Worm (Caenorhabditis elegans): ENCODE data around the gene F29A7.6.

The F29A7.6 gene

ce11 chrII:2777846-2778245 is 25.4 kb upstream of the F29A7.6 start, which contains the start of gene F08D12.4:
Gene F08D12.4 (plus strand): TSS chrII:2778146.
- TF ChIP-seq lir-1 (GFP tag; conservative IDR thresholded peaks at IDR 0.05) (no peak), gei-17 (GFP tag; optimal IDR thresholded peaks at IDR 0.05) (no peak), nhr-120 (GFP tag; IDR thresholded peaks at IDR 0.05) (no peak), cebp-1 (GFP tag; IDR thresholded peaks at IDR 0.05) (no peak), cebp-1 (tag; optimal IDR thresholded peaks at IDR 0.05) (no peak), F37B4.10 (GFP tag; IDR thresholded peaks at IDR 0.05) (no peak), nfyb-1 (GFP tag; IDR thresholded peaks at IDR 0.05) (no peak), xnd-1 (tag; optimal IDR thresholded peaks at IDR 0.05) (no peak), atf-7 (tag; optimal IDR thresholded peaks at IDR 0.05) (no peak), K12H6.12 (tag; optimal IDR thresholded peaks at IDR 0.05) (no peak), snpc-3.4 (tag; optimal IDR thresholded peaks at IDR 0.05) (no peak), madf-8 (GFP tag; conservative IDR thresholded peaks at IDR 0.05) (no peak), snpc-4 (GFP tag; optimal IDR thresholded peaks at IDR 0.05) (no peak), snpc-4 (tag; optimal IDR thresholded peaks at IDR 0.05) (no peak), ceh-91 (GFP tag; IDR thresholded peaks at IDR 0.05) (no peak), dox-1 (GFP tag; IDR thresholded peaks at IDR 0.05) (no peak), ama-1 (optimal IDR thresholded peaks at IDR 0.05) (no peak), ama-1 (GFP tag; optimal IDR thresholded peaks at IDR 0.05) (no peak), K11D2.4 (GFP tag; IDR thresholded peaks at IDR 0.05) (no peak), pbrm-1 (GFP tag; IDR thresholded peaks at IDR 0.05) (no peak)

- TF ChIP-seq F57A8.1 (GFP tag; optimal IDR thresholded peaks at IDR 0.05) (no peak), mes-4 (tag; optimal IDR thresholded peaks at IDR 0.05) (no peak), egl-18 (GFP tag; IDR thresholded peaks at IDR 0.05) (no peak), efl-1 (GFP tag; optimal IDR thresholded peaks at IDR 0.05) (no peak), F23B12.7 (tag; optimal IDR thresholded peaks at IDR 0.05; ENCODE audit: insufficient read depth) (no peak), aptf-2 (GFP tag; conservative IDR thresholded peaks at IDR 0.05) (no peak), lag-1 (GFP tag; IDR thresholded peaks at IDR 0.05) (no peak)
These were observed 22.5 kb upstream of the F29A7.6 start, which contains the start of gene fbxb-111 for ce11 chrII:2774904-2775303. Gene fbxb-111 (minus strand): TSS chrII:2775004.

ce11 chrII:2773534-2773933 is 21.1 kb upstream of the F29A7.6 start, which contains the start of gene sdz-9:
Gene sdz-9 (minus strand): TSS chrII:2773634.
- TF ChIP-seq ets-4 (GFP tag; optimal IDR thresholded peaks at IDR 0.05) (no peak), ztf-3 (GFP tag; optimal IDR thresholded peaks at IDR 0.05) (no peak), ztf-25 (GFP tag; IDR thresholded peaks at IDR 0.05) (no peak), attf-3 (GFP tag; conservative IDR thresholded peaks at IDR 0.05) (no peak), F39B2.1 (GFP tag; IDR thresholded peaks at IDR 0.05) (no peak), Y53F4B.3 (GFP tag; IDR thresholded peaks at IDR 0.05) (no peak), ztf-6 (GFP tag; IDR thresholded peaks at IDR 0.05) (no peak), nhr-27 (tag; optimal IDR thresholded peaks at IDR 0.05) (no peak), hrde-1 (tag; optimal IDR thresholded peaks at IDR 0.05; ENCODE audit: borderline replicate concordance) (no peak), F49E8.2 (tag; optimal IDR thresholded peaks at IDR 0.05; ENCODE audit: insufficient read depth) (no peak), nfya-2 (GFP tag; IDR thresholded peaks at IDR 0.05) (no peak), nhr-120 (GFP tag; IDR thresholded peaks at IDR 0.05) (no peak), snpc-3.4 (tag; optimal IDR thresholded peaks at IDR 0.05) (no peak)
